Fruit fly (Drosophila melanogaster): ENCODE results near the gene H2.0.

DNA sequence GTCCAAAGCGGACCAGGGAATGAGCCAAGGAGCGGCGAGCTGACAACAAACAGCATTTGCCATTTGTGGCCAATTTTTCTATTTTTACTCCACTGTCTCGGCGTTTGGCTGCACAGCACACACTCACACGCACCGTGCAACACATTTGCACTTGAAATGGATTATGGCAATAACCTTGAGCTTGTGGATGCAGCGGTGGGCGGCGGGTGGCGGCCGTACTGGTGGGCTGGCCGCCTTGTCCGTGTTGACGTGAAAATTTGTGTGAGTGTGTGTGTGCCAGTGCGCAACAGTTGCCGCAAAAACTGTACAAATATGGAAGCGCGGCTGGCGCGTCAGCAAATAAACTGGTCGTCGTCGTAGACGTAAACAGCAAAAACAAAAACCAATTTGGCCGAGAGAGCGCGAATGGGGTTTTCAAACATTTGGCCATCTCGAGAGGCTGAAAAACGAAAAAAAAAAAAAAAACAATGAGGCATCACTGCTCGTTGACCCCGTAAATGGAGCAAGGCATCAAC is 44.1 kb downstream of the H2.0 start:
- TF ChIP-seq CG8478 (optimal IDR thresholded peaks at IDR 0.05) (no peak), CTCF (optimal IDR thresholded peaks at IDR 0.05) (no peak)

Measured in S2 (cell line).